Worm (Caenorhabditis elegans): ENCODE data around the gene mel-32.

mel-32 gene

DNA sequence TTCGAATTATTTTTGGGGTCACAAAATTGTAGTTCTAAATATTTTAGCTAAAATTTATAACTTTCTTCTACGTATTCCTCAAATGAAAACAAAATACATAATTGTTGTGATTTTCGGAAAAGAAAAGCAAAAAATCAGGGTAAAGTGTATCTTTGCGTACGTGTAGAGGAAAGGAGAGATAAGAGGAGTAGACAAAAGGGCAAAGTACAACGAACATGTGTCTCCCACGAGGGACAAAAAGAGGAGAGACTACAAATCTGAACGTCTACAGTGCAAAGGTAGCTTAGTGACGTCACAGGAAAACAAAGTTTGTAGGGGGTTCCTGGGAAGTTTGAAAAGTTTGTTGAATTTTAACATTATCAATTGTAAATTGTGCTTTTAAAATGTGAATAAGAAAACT lies 4.7 kb upstream of the mel-32 start (continued):
- TF ChIP-seq aly-2 (tag; optimal IDR thresholded peaks at IDR 0.05), result no peak
- peak; percentile 51 for TF ChIP-seq rnt-1 (tag; optimal IDR thresholded peaks at IDR 0.05)
- no peak for TF ChIP-seq sox-4 (tag; optimal IDR thresholded peaks at IDR 0.05)
- TF ChIP-seq lsy-2 (tag; optimal IDR thresholded peaks at IDR 0.05), result peak in 1 of 2 experiments; percentile 32
- TF ChIP-seq unc-98 (GFP tag; IDR thresholded peaks at IDR 0.05), result no peak
- no peak for TF ChIP-seq hpl-2 (GFP tag; optimal IDR thresholded peaks at IDR 0.05)
- no peak for TF ChIP-seq ceh-8 (GFP tag; optimal IDR thresholded peaks at IDR 0.05)
- TF ChIP-seq dpl-1 (GFP tag; optimal IDR thresholded peaks at IDR 0.05), result peak in 2 of 3 experiments; percentile 17 to 36
- TF ChIP-seq mef-2 (tag; optimal IDR thresholded peaks at IDR 0.05), result no peak
- TF ChIP-seq elt-3 (tag; optimal IDR thresholded peaks at IDR 0.05), result peak in 1 of 6 experiments; percentile 49
- TF ChIP-seq tlp-1 (tag; optimal IDR thresholded peaks at IDR 0.05), result no peak

DNA sequence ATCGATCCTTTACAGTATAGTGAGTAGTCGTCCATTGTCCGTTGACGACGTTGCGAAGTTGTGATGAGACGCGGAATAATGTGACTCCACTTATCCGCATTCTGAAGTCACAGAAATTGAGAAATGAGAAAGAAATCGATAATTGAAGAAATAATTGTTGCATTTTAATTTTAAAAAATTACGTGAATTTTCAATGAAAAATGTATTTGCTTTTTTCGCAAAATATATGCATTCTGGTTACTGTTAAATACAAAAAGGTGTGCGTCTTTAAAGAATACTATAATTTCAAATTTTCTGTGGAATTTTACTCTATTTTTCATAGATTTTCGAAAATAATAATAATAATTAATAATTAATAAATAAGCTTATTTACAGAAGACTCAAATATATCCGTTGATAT lies 4.0 kb upstream of the mel-32 start, which contains the start of gene let-721:
Gene let-721, minus strand, starts transcription at position 101 of the 400 bp plus-strand sequence.
- no peak for TF ChIP-seq ceh-88 (GFP tag; IDR thresholded peaks at IDR 0.05)
- no peak for TF ChIP-seq sup-37 (GFP tag; optimal IDR thresholded peaks at IDR 0.05)
- TF ChIP-seq ceh-8 (GFP tag; optimal IDR thresholded peaks at IDR 0.05), result no peak
- no peak for TF ChIP-seq efl-1 (optimal IDR thresholded peaks at IDR 0.05)
- no peak for TF ChIP-seq efl-1 (GFP tag; optimal IDR thresholded peaks at IDR 0.05 in 1 of 2)
- no peak for TF ChIP-seq ztf-11 (tag; optimal IDR thresholded peaks at IDR 0.05)
- no peak for TF ChIP-seq aha-1 (tag; optimal IDR thresholded peaks at IDR 0.05)
- no peak for TF ChIP-seq nhr-47 (tag; optimal IDR thresholded peaks at IDR 0.05)
- no peak for TF ChIP-seq mef-2 (tag; optimal IDR thresholded peaks at IDR 0.05)
- TF ChIP-seq irx-1 (tag; optimal IDR thresholded peaks at IDR 0.05), result no peak
- no peak for TF ChIP-seq nhr-12 (tag; optimal IDR thresholded peaks at IDR 0.05)
- no peak for TF ChIP-seq ceh-82 (tag; optimal IDR thresholded peaks at IDR 0.05)
- no peak for TF ChIP-seq unc-98 (GFP tag; IDR thresholded peaks at IDR 0.05)
- no peak for TF ChIP-seq nhr-84 (tag; optimal IDR thresholded peaks at IDR 0.05)
- TF ChIP-seq hpl-2 (GFP tag; optimal IDR thresholded peaks at IDR 0.05), result no peak
- no peak for TF ChIP-seq ces-1 (GFP tag; optimal IDR thresholded peaks at IDR 0.05)
- no peak for TF ChIP-seq nhr-90 (tag; optimal IDR thresholded peaks at IDR 0.05; ENCODE audit: poor library complexity)
- TF ChIP-seq nhr-19 (GFP tag; conservative IDR thresholded peaks at IDR 0.05), result no peak
- no peak for TF ChIP-seq fkh-8 (tag; optimal IDR thresholded peaks at IDR 0.05)

DNA sequence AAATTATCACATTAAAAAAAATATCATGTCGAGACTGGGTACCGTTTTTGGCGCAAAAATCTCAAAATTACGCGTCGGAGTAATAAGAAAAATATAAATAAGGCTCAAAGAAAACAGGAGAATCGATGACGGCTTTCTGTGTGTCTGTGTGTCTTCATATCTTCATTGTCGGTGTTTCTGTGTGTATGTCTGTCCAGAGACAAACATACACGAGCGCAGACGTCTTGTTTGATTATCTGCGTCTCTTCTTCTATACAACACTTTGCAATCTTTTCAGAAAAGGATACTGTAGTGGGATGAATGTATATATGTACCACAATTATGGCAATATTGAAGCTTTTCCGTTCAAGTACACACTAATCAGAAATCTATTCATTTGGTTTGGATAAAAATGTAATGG lies 1.5 kb upstream of the mel-32 start, which contains the start of gene C05D11.13:
Gene C05D11.13, minus strand, starts transcription at position 252 of the 400 bp plus-strand sequence.
- no peak for TF ChIP-seq ceh-82 (tag; optimal IDR thresholded peaks at IDR 0.05)
- TF ChIP-seq nhr-85 (tag), result peak; percentile 11
- TF ChIP-seq ces-1 (GFP tag; optimal IDR thresholded peaks at IDR 0.05), result no peak
- no peak for TF ChIP-seq elt-2 (tag; optimal IDR thresholded peaks at IDR 0.05)
- no peak for TF ChIP-seq sptf-1 (tag; optimal IDR thresholded peaks at IDR 0.05)
- no peak for TF ChIP-seq zag-1 (tag; optimal IDR thresholded peaks at IDR 0.05)
- no peak for TF ChIP-seq nhr-11 (tag; optimal IDR thresholded peaks at IDR 0.05)
- peak; percentile 34 for TF ChIP-seq C16A3.4 (tag; optimal IDR thresholded peaks at IDR 0.05)
- peak; percentile 9 for TF ChIP-seq xbp-1 (tag; optimal IDR thresholded peaks at IDR 0.05)
- no peak for TF ChIP-seq unc-62 (GFP tag; optimal IDR thresholded peaks at IDR 0.05)
- peak; percentile 78 for TF ChIP-seq mep-1 (tag; optimal IDR thresholded peaks at IDR 0.05)
- no peak for TF ChIP-seq nhr-76 (tag; optimal IDR thresholded peaks at IDR 0.05)
- TF ChIP-seq unc-30 (tag; optimal IDR thresholded peaks at IDR 0.05), result no peak
- no peak for TF ChIP-seq egl-13 (tag; optimal IDR thresholded peaks at IDR 0.05)
- peak; percentile 56 for TF ChIP-seq snu-23 (GFP tag; optimal IDR thresholded peaks at IDR 0.05)
- no peak for TF ChIP-seq lir-3 (tag; optimal IDR thresholded peaks at IDR 0.05; ENCODE audit: poor library complexity)
- no peak for TF ChIP-seq aly-2 (tag; optimal IDR thresholded peaks at IDR 0.05)
- TF ChIP-seq unc-130 (tag; optimal IDR thresholded peaks at IDR 0.05), result peak; percentile 68
- TF ChIP-seq pag-3 (tag; optimal IDR thresholded peaks at IDR 0.05; ENCODE audit: borderline replicate concordance, insufficient read depth), result no peak
- TF ChIP-seq hlh-4 (tag; optimal IDR thresholded peaks at IDR 0.05), result no peak
- no peak for TF ChIP-seq nhr-47 (tag; optimal IDR thresholded peaks at IDR 0.05)
- TF ChIP-seq isw-1 (GFP tag; IDR thresholded peaks at IDR 0.05), result no peak
- no peak for TF ChIP-seq lin-13 (GFP tag; optimal IDR thresholded peaks at IDR 0.05)
- no peak for TF ChIP-seq skn-1 (tag; optimal IDR thresholded peaks at IDR 0.05)
- TF ChIP-seq F16B12.6 (tag; optimal IDR thresholded peaks at IDR 0.05), result peak; percentile 11
- no peak for TF ChIP-seq nhr-28 (tag; optimal IDR thresholded peaks at IDR 0.05)
- no peak for TF ChIP-seq C34B4.2 (tag; optimal IDR thresholded peaks at IDR 0.05)
- peak; percentile 8 for TF ChIP-seq jun-1 (tag; optimal IDR thresholded peaks at IDR 0.05)
- TF ChIP-seq fkh-10 (GFP tag; optimal IDR thresholded peaks at IDR 0.05), result no peak
- peak in 2 of 3 experiments; percentile 9 to 47 for TF ChIP-seq dpl-1 (GFP tag; optimal IDR thresholded peaks at IDR 0.05)

Data from whole organism, L1 larva.